Worm (Caenorhabditis elegans) whole organism, L1 larva: ENCODE results near the gene cic-1.
A peak's percentile ranks its signal among the peaks of the same experiment; 100 is the strongest.

Experiments used
- C16A3.4 ChIP-seq: fragments of 150-350 bp; optimal IDR thresholded peaks from 2 replicates; lab custom pipeline; 2014; ENCODE audit warnings: missing biosample characterization, missing genetic modification characterization
- aly-2 ChIP-seq: fragments of 150-350 bp; optimal IDR thresholded peaks from 2 replicates; lab custom pipeline; 2014; ENCODE audit warnings: missing biosample characterization, missing genetic modification characterization
- blmp-1 ChIP-seq: fragments of 150-350 bp; optimal IDR thresholded peaks from 2 replicates; lab custom pipeline; 2014; ENCODE audit warnings: missing biosample characterization, missing genetic modification characterization
- ceh-8 ChIP-seq: fragments of 200-800 bp; sonication (Bioruptor generic); optimal IDR thresholded peaks from 2 replicates; lab custom pipeline; 2018; ENCODE audit warnings: mild to moderate bottlenecking, missing genetic modification characterization, moderate library complexity, missing compliant biosample characterization
- ceh-82 ChIP-seq, 3 experiments: fragments of 150-350 bp in 1 of 3; sonication (generic microtip) in 2 of 3; optimal IDR thresholded peaks; 2 replicates each; lab custom pipeline; 2014 to 2017; ENCODE audit warnings: missing biosample characterization in 3 of 3, missing genetic modification characterization in 3 of 3
- ces-1 ChIP-seq: fragments of 150-350 bp; optimal IDR thresholded peaks from 2 replicates; lab custom pipeline; 2014; ENCODE audit warnings: missing biosample characterization, missing genetic modification reagents, missing genetic modification characterization
- efl-1 ChIP-seq, 4 experiments: fragments of 150-350 bp; optimal IDR thresholded peaks in 3 of 4; peaks in 1 of 4; 1 replicate in 1 of 4; 2 replicates in 3 of 4; lab custom pipeline; 2014; ENCODE audit warnings: missing biosample characterization in 2 of 4, missing genetic modification characterization in 2 of 4, missing genetic modification reagents in 2 of 4
- efl-3 ChIP-seq: fragments of 200-800 bp; sonication (Bioruptor generic); optimal IDR thresholded peaks from 2 replicates; lab custom pipeline; 2018; ENCODE audit warnings: mild to moderate bottlenecking, missing genetic modification characterization, missing compliant biosample characterization
- egl-13 ChIP-seq: sonication (generic microtip); optimal IDR thresholded peaks from 2 replicates; lab custom pipeline; 2016; ENCODE audit warnings: missing genotype, missing genetic modification reagents, missing genetic modification characterization, missing compliant biosample characterization
- egl-27 ChIP-seq, 2 experiments: fragments of 150-350 bp in 1 of 2; sonication (generic microtip); optimal IDR thresholded peaks; 3 replicates each; lab custom pipeline; 2017 to 2018; ENCODE audit warnings: missing biosample characterization in 2 of 2, missing genetic modification characterization in 2 of 2, missing genetic modification reagents in 2 of 2
- elt-3 ChIP-seq, 6 experiments: fragments of 150-350 bp in 1 of 6; sonication (generic microtip); optimal IDR thresholded peaks; 2 replicates each; lab custom pipeline; 2017 to 2018; ENCODE audit warnings: missing biosample characterization in 6 of 6, missing genetic modification characterization in 6 of 6, inconsistent platforms in 1 of 6
- ets-5 ChIP-seq: fragments of 200-800 bp; sonication (Bioruptor generic); IDR thresholded peaks from 2 replicates; pipeline ENCODE4 v1.3.6; 2022; ENCODE audit warnings: missing genetic modification characterization, missing compliant biosample characterization
- fkh-10 ChIP-seq: sonication (generic microtip); optimal IDR thresholded peaks from 2 replicates; lab custom pipeline; 2017; ENCODE audit warnings: missing biosample characterization, missing genetic modification reagents, missing genetic modification characterization
- hlh-17 ChIP-seq: fragments of 200-800 bp; sonication (Bioruptor generic); optimal IDR thresholded peaks from 2 replicates; lab custom pipeline; 2018; ENCODE audit warnings: missing genetic modification characterization, mild to moderate bottlenecking, missing compliant biosample characterization, moderate library complexity, borderline replicate concordance
- isw-1 ChIP-seq: fragments of 200-800 bp; sonication (Bioruptor generic); IDR thresholded peaks from 2 replicates; pipeline ENCODE4 v1.3.6; 2022; ENCODE audit warnings: missing genetic modification characterization, missing compliant biosample characterization
- lsy-2 ChIP-seq, 2 experiments: fragments of 150-350 bp; optimal IDR thresholded peaks; 2 replicates each; lab custom pipeline; 2014; ENCODE audit warnings: missing biosample characterization in 2 of 2, missing genetic modification characterization in 2 of 2
- mdl-1 ChIP-seq, 2 experiments: fragments of 150-350 bp; optimal IDR thresholded peaks; 2 replicates each; lab custom pipeline; 2014 to 2017; ENCODE audit warnings: missing biosample characterization in 2 of 2, missing genetic modification characterization in 2 of 2, inconsistent platforms in 1 of 2
- nhr-11 ChIP-seq: fragments of 150-350 bp; optimal IDR thresholded peaks from 2 replicates; lab custom pipeline; 2014; ENCODE audit warnings: missing biosample characterization, missing genetic modification characterization
- nhr-12 ChIP-seq: sonication (generic microtip); optimal IDR thresholded peaks from 2 replicates; lab custom pipeline; 2017; ENCODE audit warnings: missing biosample characterization, missing genetic modification characterization
- nhr-19 ChIP-seq: fragments of 200-800 bp; sonication (Bioruptor generic); conservative IDR thresholded peaks from 2 replicates; pipeline ENCODE4 v1.3.6; 2022; ENCODE audit warnings: missing genetic modification characterization, missing compliant biosample characterization
- nhr-20 ChIP-seq: sonication (generic microtip); optimal IDR thresholded peaks from 2 replicates; lab custom pipeline; 2016; ENCODE audit warnings: mild to moderate bottlenecking, missing genetic modification characterization, missing compliant biosample characterization
- nhr-28 ChIP-seq: fragments of 150-350 bp; optimal IDR thresholded peaks from 2 replicates; lab custom pipeline; 2014; ENCODE audit warnings: missing biosample characterization, missing genetic modification characterization
- nhr-47 ChIP-seq: sonication (generic microtip); optimal IDR thresholded peaks from 2 replicates; lab custom pipeline; 2016; ENCODE audit warnings: mild to moderate bottlenecking, missing genetic modification characterization, moderate library complexity, missing compliant biosample characterization
- nhr-71 ChIP-seq: sonication (generic microtip); optimal IDR thresholded peaks from 2 replicates; lab custom pipeline; 2016; ENCODE audit warnings: mild to moderate bottlenecking, missing genetic modification characterization, moderate library complexity, missing compliant biosample characterization
- nhr-76 ChIP-seq: sonication (generic microtip); optimal IDR thresholded peaks from 2 replicates; lab custom pipeline; 2017; ENCODE audit warnings: missing biosample characterization, missing genetic modification characterization
- nhr-77 ChIP-seq: fragments of 150-350 bp; optimal IDR thresholded peaks from 2 replicates; lab custom pipeline; 2014; ENCODE audit warnings: missing biosample characterization, missing genetic modification characterization
- rnt-1 ChIP-seq: sonication (generic microtip); optimal IDR thresholded peaks from 2 replicates; lab custom pipeline; 2016; ENCODE audit warnings: mild to moderate bottlenecking, missing genetic modification characterization, moderate library complexity, missing compliant biosample characterization
- skn-1 ChIP-seq: fragments of 150-350 bp; optimal IDR thresholded peaks from 2 replicates; lab custom pipeline; 2014; ENCODE audit warnings: missing biosample characterization, missing genetic modification characterization
- snu-23 ChIP-seq: sonication (generic microtip); optimal IDR thresholded peaks from 2 replicates; lab custom pipeline; 2016; ENCODE audit warnings: missing genetic modification characterization, missing compliant biosample characterization
- sox-4 ChIP-seq: sonication (generic microtip); optimal IDR thresholded peaks from 2 replicates; lab custom pipeline; 2016; ENCODE audit warnings: missing genetic modification characterization, missing compliant biosample characterization
- unc-130 ChIP-seq: fragments of 150-350 bp; optimal IDR thresholded peaks from 2 replicates; lab custom pipeline; 2017; ENCODE audit warnings: missing biosample characterization, missing genetic modification characterization, inconsistent platforms
- unc-62 ChIP-seq: fragments of 150-350 bp; optimal IDR thresholded peaks from 2 replicates; lab custom pipeline; 2014; ENCODE audit warnings: missing biosample characterization, missing genetic modification reagents, missing genetic modification characterization
- unc-86 ChIP-seq: sonication (generic microtip); optimal IDR thresholded peaks from 2 replicates; lab custom pipeline; 2016; ENCODE audit warnings: missing genetic modification characterization, missing compliant biosample characterization
- unc-98 ChIP-seq: fragments of 200-800 bp; sonication (Bioruptor generic); IDR thresholded peaks from 2 replicates; pipeline ENCODE4 v1.3.6; 2022; ENCODE audit warnings: missing genetic modification characterization, missing compliant biosample characterization
- vab-15 ChIP-seq: sonication (generic microtip); optimal IDR thresholded peaks from 2 replicates; lab custom pipeline; 2017; ENCODE audit warnings: missing genotype, mild to moderate bottlenecking, missing genetic modification characterization, missing compliant biosample characterization
- xbp-1 ChIP-seq: sonication (generic microtip); optimal IDR thresholded peaks from 2 replicates; lab custom pipeline; 2016; ENCODE audit warnings: missing genetic modification characterization, missing compliant biosample characterization
- zag-1 ChIP-seq: fragments of 150-350 bp; optimal IDR thresholded peaks from 2 replicates; lab custom pipeline; 2014; ENCODE audit warnings: missing biosample characterization, missing genetic modification characterization

cic-1 gene

ce11 chrIII:2401126-2402123, at the start of gene cic-1, which contains the start of gene strm-1 (continued):
- TF ChIP-seq egl-27 (tag; optimal IDR thresholded peaks at IDR 0.05; lab: Kevin White, UChicago) (no peak), mdl-1 (tag; optimal IDR thresholded peaks at IDR 0.05; lab: Kevin White, UChicago) (no peak), vab-15 (tag; lab: Kevin White, UChicago) (no peak), unc-130 (no peak), ets-5 (GFP tag; lab: Robert Waterston, UW) (no peak), efl-1 (optimal IDR thresholded peaks at IDR 0.05; lab: Kevin White, UChicago) (peak; percentile 80 to 96), efl-1 (GFP tag; optimal IDR thresholded peaks at IDR 0.05 in 1 of 2; lab: Kevin White, UChicago) (peak; percentile 96 to 99), nhr-28 (tag; lab: Kevin White, UChicago) (no peak), egl-13 (tag; lab: Kevin White, UChicago) (no peak), rnt-1 (no peak), fkh-10 (GFP tag; lab: Kevin White, UChicago) (no peak), nhr-20 (tag; lab: Kevin White, UChicago) (no peak), isw-1 (GFP tag; lab: Robert Waterston, UW) (peak; percentile 55), lsy-2 (tag; optimal IDR thresholded peaks at IDR 0.05; lab: Kevin White, UChicago) (peak; percentile 80 to 84), sox-4 (no peak), unc-86 (tag; lab: Kevin White, UChicago) (peak; percentile 62), unc-98 (GFP tag; lab: Robert Waterston, UW) (no peak), ceh-82 (tag; optimal IDR thresholded peaks at IDR 0.05; lab: Kevin White, UChicago) (peak; percentile 34 to 66 (median 42)), ces-1 (GFP tag; lab: Kevin White, UChicago) (no peak), unc-62 (no peak), blmp-1 (tag; lab: Kevin White, UChicago) (peak; percentile 99), nhr-47 (tag; lab: Kevin White, UChicago) (peak; percentile 77), nhr-77 (tag; lab: Kevin White, UChicago) (no peak), xbp-1 (tag; lab: Kevin White, UChicago) (peak; percentile 57), nhr-11 (tag; lab: Kevin White, UChicago) (peak; percentile 50), nhr-71 (tag; lab: Kevin White, UChicago) (no peak), elt-3 (tag; optimal IDR thresholded peaks at IDR 0.05; lab: Kevin White, UChicago) (peak in 1 of 6 experiments; percentile 33), efl-3 (GFP tag; lab: Kevin White, UChicago) (no peak)

- no peak for TF ChIP-seq nhr-12 (tag; lab: Kevin White, UChicago)
- TF ChIP-seq nhr-19 = no peak
- TF ChIP-seq zag-1 (tag; lab: Kevin White, UChicago) = no peak
- TF ChIP-seq C16A3.4 (tag; lab: Kevin White, UChicago) = no peak
- TF ChIP-seq unc-86 (tag; lab: Kevin White, UChicago) = no peak
- TF ChIP-seq ceh-82 (tag; optimal IDR thresholded peaks at IDR 0.05; lab: Kevin White, UChicago) = no peak
- no peak for TF ChIP-seq snu-23 (GFP tag; lab: Kevin White, UChicago)
- no peak for TF ChIP-seq aly-2 (tag; lab: Kevin White, UChicago)
- no peak for TF ChIP-seq nhr-76 (tag; lab: Kevin White, UChicago)
- no peak for TF ChIP-seq hlh-17 (GFP tag; lab: Kevin White, UChicago)
- TF ChIP-seq ceh-8 (GFP tag; lab: Kevin White, UChicago) = no peak
- no peak for TF ChIP-seq skn-1 (tag; lab: Kevin White, UChicago)
These were observed 44.7 kb upstream of the cic-1 start, which contains the start of the genes E02H9.7 and klo-2 for ce11 chrIII:2445574-2446259. Gene E02H9.7 (minus strand): TSS chrIII:2445674. Gene klo-2 (plus strand): TSS chrIII:2446209.
